Worm (Caenorhabditis elegans): ENCODE measurements around the gene C40A11.4.
A peak's percentile ranks its signal among the peaks of the same experiment; 100 is the strongest.

C40A11.4 gene

DNA sequence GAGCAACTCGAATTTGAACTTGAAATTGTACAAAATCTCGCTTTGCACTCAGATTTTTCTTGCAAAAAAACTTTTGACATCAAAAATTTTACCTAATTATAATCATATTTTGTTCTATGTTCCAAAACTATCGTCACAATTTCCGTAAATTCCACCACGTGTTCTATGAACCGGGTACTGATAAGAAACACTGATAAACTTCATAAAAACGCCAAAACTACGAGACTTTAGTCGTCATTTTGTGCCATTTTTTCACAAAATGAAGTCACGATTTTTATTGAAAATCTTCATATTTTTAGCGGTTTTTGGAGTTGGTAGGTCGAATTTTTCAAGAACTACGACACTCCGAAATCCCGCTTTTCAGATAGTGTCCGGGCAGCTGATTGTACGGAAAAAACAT lies 39.5 kb downstream of the C40A11.4 start, which contains the start of gene gba-1:
Gene gba-1 (plus strand): TSS at position 54 of the 400 bp plus-strand sequence.
- TF ChIP-seq gmeb-2 (tag; optimal IDR thresholded peaks at IDR 0.05) = no peak
- peak; percentile 23 for TF ChIP-seq elt-2 (tag; optimal IDR thresholded peaks at IDR 0.05)

DNA sequence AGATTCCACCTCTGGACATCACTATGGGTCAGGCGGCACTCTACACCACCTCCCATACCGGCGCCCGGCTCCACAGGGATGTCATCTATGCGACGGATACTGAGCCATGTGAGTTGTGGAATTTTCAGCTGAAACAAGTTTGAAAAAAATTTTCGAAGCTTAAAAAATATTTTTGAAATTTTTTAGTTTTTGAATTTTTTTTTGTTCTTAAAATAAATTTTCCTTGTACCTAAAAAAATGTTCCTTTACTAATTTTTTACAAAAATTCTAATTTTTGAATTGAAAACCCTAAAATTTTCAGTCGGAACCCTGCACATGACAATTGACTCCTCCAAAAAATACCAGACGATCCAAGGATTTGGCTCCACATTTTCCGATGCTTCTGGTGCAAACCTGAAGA lies 40.5 kb downstream of the C40A11.4 start:
- TF ChIP-seq pha-4 (tag; optimal IDR thresholded peaks at IDR 0.05) (no peak), nhr-232 (tag; optimal IDR thresholded peaks at IDR 0.05) (no peak), pax-1 (tag; optimal IDR thresholded peaks at IDR 0.05) (no peak), rnt-1 (tag; optimal IDR thresholded peaks at IDR 0.05) (no peak), unc-55 (GFP tag; optimal IDR thresholded peaks at IDR 0.05) (no peak), odd-2 (tag; optimal IDR thresholded peaks at IDR 0.05) (no peak), ceh-24 (tag; optimal IDR thresholded peaks at IDR 0.05) (no peak), madf-2 (tag; optimal IDR thresholded peaks at IDR 0.05) (no peak), C08G9.2 (tag; optimal IDR thresholded peaks at IDR 0.05) (no peak), pqm-1 (tag; optimal IDR thresholded peaks at IDR 0.05) (no peak), unc-3 (GFP tag; conservative IDR thresholded peaks at IDR 0.05) (no peak), unc-3 (tag; optimal IDR thresholded peaks at IDR 0.05) (no peak), ceh-34 (tag; optimal IDR thresholded peaks at IDR 0.05) (no peak), ceh-19 (GFP tag; optimal IDR thresholded peaks at IDR 0.05) (no peak), pat-9 (tag; optimal IDR thresholded peaks at IDR 0.05) (no peak), fkh-10 (GFP tag; optimal IDR thresholded peaks at IDR 0.05) (no peak), lin-11 (tag; optimal IDR thresholded peaks at IDR 0.05) (no peak), pha-2 (tag; optimal IDR thresholded peaks at IDR 0.05) (no peak), dve-1 (tag; optimal IDR thresholded peaks at IDR 0.05) (no peak)

ce11 chrII:2186329-2186728 lies 49.1 kb downstream of the C40A11.4 start, which contains the start of gene gba-2:
TSS of gene gba-2 (minus strand) at chrII:2186434.
- TF ChIP-seq unc-55 (GFP tag; optimal IDR thresholded peaks at IDR 0.05) = no peak

DNA sequence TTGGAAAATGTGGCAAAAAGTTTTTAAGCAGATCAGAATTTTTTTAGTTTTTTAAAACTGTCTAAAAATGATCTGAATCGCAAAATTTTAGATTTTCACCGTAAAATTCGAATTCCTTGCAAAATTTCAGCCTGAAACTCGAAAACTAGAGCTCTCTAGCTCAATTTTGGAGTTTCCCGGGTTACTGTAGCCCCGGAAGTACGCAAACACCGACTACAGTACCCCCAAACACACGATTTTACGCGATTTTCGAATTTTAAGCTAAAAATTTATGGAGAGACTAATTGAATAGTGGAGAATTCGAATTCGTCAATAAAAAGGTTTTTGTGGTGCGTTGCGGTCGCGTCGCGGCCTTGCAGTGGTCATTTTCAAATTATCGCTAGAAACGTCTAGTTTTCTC lies 49.5 kb downstream of the C40A11.4 start:
- TF ChIP-seq ceh-34 (tag; optimal IDR thresholded peaks at IDR 0.05) (no peak), odd-2 (tag; optimal IDR thresholded peaks at IDR 0.05) (no peak), hlh-13 (GFP tag; optimal IDR thresholded peaks at IDR 0.05) (no peak), rnt-1 (tag; optimal IDR thresholded peaks at IDR 0.05) (no peak), elt-4 (tag; optimal IDR thresholded peaks at IDR 0.05) (no peak), syd-9 (tag; optimal IDR thresholded peaks at IDR 0.05) (no peak), hlh-15 (tag; optimal IDR thresholded peaks at IDR 0.05) (no peak), unc-86 (tag; optimal IDR thresholded peaks at IDR 0.05) (no peak), lin-11 (tag; optimal IDR thresholded peaks at IDR 0.05) (no peak), pros-1 (tag; optimal IDR thresholded peaks at IDR 0.05) (no peak), sox-2 (GFP tag; IDR thresholded peaks at IDR 0.05) (no peak), pax-1 (tag; optimal IDR thresholded peaks at IDR 0.05) (no peak), ceh-19 (GFP tag; optimal IDR thresholded peaks at IDR 0.05) (no peak), K09A11.1 (tag; optimal IDR thresholded peaks at IDR 0.05; ENCODE audit: insufficient read depth) (no peak), ets-4 (tag; optimal IDR thresholded peaks at IDR 0.05) (no peak), elt-2 (tag; optimal IDR thresholded peaks at IDR 0.05) (no peak), tbx-2 (tag; optimal IDR thresholded peaks at IDR 0.05) (no peak), ttx-3 (tag; optimal IDR thresholded peaks at IDR 0.05) (no peak), sox-4 (tag; optimal IDR thresholded peaks at IDR 0.05) (no peak), T23F11.4 (GFP tag; optimal IDR thresholded peaks at IDR 0.05) (no peak)
